Worm (Caenorhabditis elegans): ENCODE results near the gene skpo-2.

skpo-2 gene

ce11 chrII:3476536-3476935 lies 40.2 kb upstream of the skpo-2 start:
- TF ChIP-seq M03D4.4 (tag; optimal IDR thresholded peaks at IDR 0.05) (no peak), blmp-1 (tag; optimal IDR thresholded peaks at IDR 0.05) (no peak), ham-2 (GFP tag; optimal IDR thresholded peaks at IDR 0.05) (no peak), nhr-28 (tag; optimal IDR thresholded peaks at IDR 0.05) (no peak), nhr-76 (tag; optimal IDR thresholded peaks at IDR 0.05) (no peak), zip-8 (tag; optimal IDR thresholded peaks at IDR 0.05) (no peak), mls-2 (tag; optimal IDR thresholded peaks at IDR 0.05) (no peak)

DNA sequence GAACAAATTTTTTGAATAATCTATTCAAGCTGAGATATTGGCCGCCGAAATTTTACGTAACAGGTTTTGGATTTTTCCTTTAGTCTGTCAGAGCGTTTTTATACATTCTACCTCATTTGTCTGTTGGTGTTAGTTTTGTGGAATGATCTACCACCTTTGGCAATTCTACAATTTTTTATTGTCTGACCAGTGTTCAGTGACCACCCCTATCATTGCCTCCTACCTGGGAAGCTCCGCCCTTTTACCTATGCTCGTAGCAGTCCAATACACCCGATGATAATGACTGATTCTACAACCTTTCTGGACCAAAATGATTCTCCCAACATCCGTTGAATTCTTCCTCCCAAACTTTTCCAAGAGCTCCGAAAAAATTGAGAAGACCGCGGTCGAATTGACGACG lies 37.4 kb upstream of the skpo-2 start, which contains the start of gene sdz-32:
Gene sdz-32, plus strand, starts transcription at position 301 of the 400 bp plus-strand sequence.
- TF ChIP-seq ces-1 (GFP tag; optimal IDR thresholded peaks at IDR 0.05), result no peak
- no peak for TF ChIP-seq mep-1 (tag; optimal IDR thresholded peaks at IDR 0.05)
- no peak for TF ChIP-seq blmp-1 (tag; optimal IDR thresholded peaks at IDR 0.05)
- no peak for TF ChIP-seq lin-13 (tag; optimal IDR thresholded peaks at IDR 0.05)
- TF ChIP-seq pha-4 (tag; optimal IDR thresholded peaks at IDR 0.05), result no peak
- TF ChIP-seq nhr-237 (tag; optimal IDR thresholded peaks at IDR 0.05), result no peak
- no peak for TF ChIP-seq ceh-39 (tag; optimal IDR thresholded peaks at IDR 0.05)
- TF ChIP-seq elt-1 (tag; optimal IDR thresholded peaks at IDR 0.05; ENCODE audit: borderline replicate concordance, insufficient read depth), result no peak
- TF ChIP-seq elt-3 (tag; optimal IDR thresholded peaks at IDR 0.05), result no peak
- TF ChIP-seq tbx-8 (GFP tag; optimal IDR thresholded peaks at IDR 0.05), result no peak

ce11 chrII:3472817-3473216 lies 36.5 kb upstream of the skpo-2 start, which contains the start of gene Y49F6B.6:
Gene Y49F6B.6, plus strand, starts transcription at chrII:3473117.
- no peak for TF ChIP-seq mab-5 (tag; optimal IDR thresholded peaks at IDR 0.05)
- TF ChIP-seq nhr-237 (tag; optimal IDR thresholded peaks at IDR 0.05), result no peak
- no peak for TF ChIP-seq lin-32 (GFP tag; optimal IDR thresholded peaks at IDR 0.05)
- no peak for TF ChIP-seq sem-2 (GFP tag; optimal IDR thresholded peaks at IDR 0.05)
- TF ChIP-seq sptf-1 (tag; optimal IDR thresholded peaks at IDR 0.05), result no peak
- no peak for TF ChIP-seq nhr-12 (tag; optimal IDR thresholded peaks at IDR 0.05)
- no peak for TF ChIP-seq pha-4 (tag; optimal IDR thresholded peaks at IDR 0.05)
- TF ChIP-seq ceh-43 (GFP tag; optimal IDR thresholded peaks at IDR 0.05), result no peak
- TF ChIP-seq snpc-4 (tag; optimal IDR thresholded peaks at IDR 0.05), result no peak
- no peak for TF ChIP-seq nhr-2 (tag; optimal IDR thresholded peaks at IDR 0.05)
- no peak for TF ChIP-seq elt-3 (tag; optimal IDR thresholded peaks at IDR 0.05)
- no peak for TF ChIP-seq lsy-2 (tag; optimal IDR thresholded peaks at IDR 0.05)

ce11 chrII:3472316-3472715 lies 36.0 kb upstream of the skpo-2 start, which contains the start of gene Y49F6B.12:
Gene Y49F6B.12, minus strand, starts transcription at chrII:3472416.
- TF ChIP-seq hlh-1 (tag; optimal IDR thresholded peaks at IDR 0.05) (no peak), elt-3 (tag; optimal IDR thresholded peaks at IDR 0.05) (no peak), cnd-1 (tag; optimal IDR thresholded peaks at IDR 0.05) (no peak), zip-8 (tag; optimal IDR thresholded peaks at IDR 0.05) (no peak), ceh-83 (GFP tag; optimal IDR thresholded peaks at IDR 0.05) (no peak)

ce11 chrII:3471603-3472002 lies 35.3 kb upstream of the skpo-2 start, which contains the start of gene Y49F6B.13:
Gene Y49F6B.13, minus strand, starts transcription at chrII:3471703.
- TF ChIP-seq sem-2 (GFP tag; optimal IDR thresholded peaks at IDR 0.05), result no peak
- TF ChIP-seq ceh-43 (GFP tag; optimal IDR thresholded peaks at IDR 0.05), result no peak
- no peak for TF ChIP-seq zip-8 (tag; optimal IDR thresholded peaks at IDR 0.05)
- no peak for TF ChIP-seq ham-2 (GFP tag; optimal IDR thresholded peaks at IDR 0.05)
- TF ChIP-seq cnd-1 (tag; optimal IDR thresholded peaks at IDR 0.05), result no peak
- no peak for TF ChIP-seq nhr-12 (tag; optimal IDR thresholded peaks at IDR 0.05)
- TF ChIP-seq nhr-76 (tag; optimal IDR thresholded peaks at IDR 0.05), result no peak
- no peak for TF ChIP-seq bed-3 (GFP tag; optimal IDR thresholded peaks at IDR 0.05)
- no peak for TF ChIP-seq flh-1 (GFP tag; optimal IDR thresholded peaks at IDR 0.05)
- TF ChIP-seq drap-1 (GFP tag; optimal IDR thresholded peaks at IDR 0.05), result no peak
- TF ChIP-seq hlh-1 (tag; optimal IDR thresholded peaks at IDR 0.05), result no peak
- TF ChIP-seq lin-32 (GFP tag; optimal IDR thresholded peaks at IDR 0.05), result no peak
- no peak for TF ChIP-seq mls-2 (tag; optimal IDR thresholded peaks at IDR 0.05)
- TF ChIP-seq lsy-2 (tag; optimal IDR thresholded peaks at IDR 0.05), result no peak
- no peak for TF ChIP-seq unc-120 (tag; optimal IDR thresholded peaks at IDR 0.05; ENCODE audit: poor library complexity, severe bottlenecking)
- no peak for TF ChIP-seq M03D4.4 (tag; optimal IDR thresholded peaks at IDR 0.05)
- no peak for TF ChIP-seq unc-39 (tag; optimal IDR thresholded peaks at IDR 0.05)
- TF ChIP-seq lin-13 (tag; optimal IDR thresholded peaks at IDR 0.05), result no peak

Data from whole organism, mixed stage, embryonic.